Worm (Caenorhabditis elegans): ENCODE data around the gene btb-22.
A peak's percentile ranks its signal among the peaks of the same experiment; 100 is the strongest.

DNA sequence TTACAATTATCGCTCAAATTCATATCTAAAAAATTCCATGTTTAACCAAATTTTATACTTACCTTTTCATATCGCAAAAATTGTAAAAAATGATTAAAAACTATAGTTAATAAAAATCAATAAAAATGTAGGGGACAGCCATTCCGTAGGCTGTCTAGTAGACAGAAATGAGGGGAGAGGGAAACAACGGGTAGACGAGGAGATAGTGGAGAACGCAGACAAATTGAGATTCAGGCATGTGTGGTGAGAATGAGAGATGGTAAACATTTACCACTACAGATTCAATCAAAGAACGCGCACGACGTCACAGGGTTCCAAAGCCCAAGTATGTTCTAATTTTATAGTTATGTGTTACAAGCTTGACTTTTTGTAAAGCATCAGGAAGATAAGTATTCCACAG is 4.0 kb downstream of the btb-22 start:
- TF ChIP-seq ref-1 (GFP tag; conservative IDR thresholded peaks at IDR 0.05) (no peak), med-1 (GFP tag; optimal IDR thresholded peaks at IDR 0.05; ENCODE audit: insufficient read depth) (no peak), ztf-23 (GFP tag; IDR thresholded peaks at IDR 0.05) (no peak), cog-1 (tag; optimal IDR thresholded peaks at IDR 0.05) (peak; percentile 12), klf-2 (GFP tag; conservative IDR thresholded peaks at IDR 0.05) (no peak)
